Fruit fly (Drosophila melanogaster): ENCODE results near the gene CG34148.

Gene CG34148

DNA sequence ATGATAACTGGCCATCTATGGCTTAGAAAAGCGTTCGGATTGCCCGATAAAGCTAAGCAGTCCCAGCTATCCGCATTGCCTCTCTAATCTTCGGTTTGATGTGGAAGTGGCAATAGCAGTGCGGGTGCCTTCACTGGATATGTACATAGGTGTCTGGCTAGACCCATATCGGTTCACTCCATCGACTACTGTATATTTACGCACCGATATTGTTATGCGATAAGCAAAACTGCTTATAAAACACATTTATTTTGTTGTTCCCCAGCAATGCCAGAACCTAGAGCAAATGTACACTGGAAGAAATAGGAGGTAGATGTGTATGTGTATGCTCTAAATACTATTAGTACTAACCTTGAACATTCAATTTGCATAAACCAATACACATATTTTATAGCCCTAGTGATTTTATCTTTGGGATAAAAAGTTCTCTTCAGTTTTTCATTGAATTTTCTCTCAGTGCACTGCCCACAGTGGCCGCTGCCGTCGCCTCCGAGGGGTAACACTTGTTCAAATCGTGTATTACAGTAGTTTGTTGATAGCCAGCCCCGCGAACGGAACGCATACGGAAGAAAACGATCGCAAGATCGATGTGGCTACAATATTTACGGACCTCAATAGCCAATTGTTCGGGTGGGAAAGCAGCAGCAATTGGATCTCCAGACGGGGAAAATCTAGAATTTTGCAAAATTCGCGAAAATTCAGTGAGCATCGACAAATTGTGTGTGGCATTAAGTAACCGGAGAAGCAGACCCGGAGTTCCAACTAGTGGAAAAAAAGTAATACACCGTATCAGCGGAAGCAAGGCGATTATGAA, 8.1 kb downstream of the CG34148 start, which contains the start of gene CG31431:
CG31431 (plus strand) TSS at position 524 of the 814 bp plus-strand sequence.
- peak; percentile 96 for TF ChIP-seq CG7101 (tag; optimal IDR thresholded peaks at IDR 0.05)
- peak; percentile 96 for TF ChIP-seq CG11617 (GFP tag; optimal IDR thresholded peaks at IDR 0.05)
- TF ChIP-seq toe (GFP tag; optimal IDR thresholded peaks at IDR 0.05): peak; percentile 91
- TF ChIP-seq CG12768 (GFP tag; optimal IDR thresholded peaks at IDR 0.05): peak; percentile 95
- TF ChIP-seq kay (GFP tag; ENCODE audit: borderline replicate concordance): peak; percentile 97
- TF ChIP-seq CG33017 (tag; optimal IDR thresholded peaks at IDR 0.05): peak; percentile 93
- TF ChIP-seq cic (GFP tag; optimal IDR thresholded peaks at IDR 0.05): peak; percentile 90
- TF ChIP-seq bab1 (GFP tag; optimal IDR thresholded peaks at IDR 0.05): peak; percentile 98
- TF ChIP-seq CG14711 (tag; optimal IDR thresholded peaks at IDR 0.05): peak; percentile 90
- no peak for TF ChIP-seq cnc (optimal IDR thresholded peaks at IDR 0.05)
- TF ChIP-seq CG1620 (GFP tag; optimal IDR thresholded peaks at IDR 0.05): peak; percentile 86
- peak; percentile 94 for TF ChIP-seq Clk (GFP tag; optimal IDR thresholded peaks at IDR 0.05)
- peak; percentile 95 for TF ChIP-seq Hr96 (GFP tag; optimal IDR thresholded peaks at IDR 0.05)
- peak; percentile 88 for TF ChIP-seq Crg-1 (GFP tag; optimal IDR thresholded peaks at IDR 0.05)
- peak; percentile 88 for TF ChIP-seq Mnt (GFP tag; optimal IDR thresholded peaks at IDR 0.05)
- peak; percentile 97 for TF ChIP-seq CG7045 (GFP tag; optimal IDR thresholded peaks at IDR 0.05)
- peak; percentile 93 for TF ChIP-seq pad (GFP tag; optimal IDR thresholded peaks at IDR 0.05)
- peak; percentile 90 for TF ChIP-seq tj (GFP tag; optimal IDR thresholded peaks at IDR 0.05)
- peak; percentile 95 for TF ChIP-seq CG5204 (GFP tag; optimal IDR thresholded peaks at IDR 0.05)
- TF ChIP-seq ovo (GFP tag; optimal IDR thresholded peaks at IDR 0.05): peak; percentile 87

DNA sequence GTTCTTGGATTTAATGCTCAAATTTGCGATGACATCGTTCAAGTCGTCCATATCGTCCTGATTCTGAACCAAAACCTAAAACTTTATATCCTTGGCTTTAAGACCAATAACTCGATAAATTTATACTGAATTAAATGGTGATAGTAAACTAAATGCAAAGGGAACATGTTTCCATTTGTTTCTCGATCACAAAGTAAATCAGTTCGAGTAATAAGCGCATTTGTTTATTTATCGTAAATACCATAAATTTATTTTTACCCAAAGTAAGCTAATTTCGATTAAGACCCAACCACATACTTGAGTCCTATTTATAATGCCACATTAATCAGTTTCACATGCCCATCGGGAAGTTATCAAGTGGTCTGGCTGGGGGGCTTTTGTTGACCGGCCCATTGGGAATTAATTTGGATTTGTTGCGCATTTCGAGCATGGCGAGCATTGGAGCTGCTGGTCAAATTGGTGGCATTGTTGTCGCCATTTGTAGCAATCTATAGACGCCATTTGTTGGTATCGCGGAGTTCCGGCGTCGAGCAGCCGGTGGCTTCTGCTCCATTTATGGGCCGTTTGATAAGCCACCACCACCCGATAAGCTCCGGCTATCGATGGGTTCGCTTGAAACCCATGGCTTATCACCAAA, 8.9 kb downstream of the CG34148 start, which contains the start of gene CG31174:
CG31174 (minus strand) TSS at position 51 of the 637 bp plus-strand sequence.
- no peak for TF ChIP-seq CG14711 (tag; optimal IDR thresholded peaks at IDR 0.05)
- no peak for TF ChIP-seq CG5204 (GFP tag; optimal IDR thresholded peaks at IDR 0.05)
- peak; percentile 53 for TF ChIP-seq kay (GFP tag; ENCODE audit: borderline replicate concordance)
- no peak for TF ChIP-seq cnc (optimal IDR thresholded peaks at IDR 0.05)

DNA sequence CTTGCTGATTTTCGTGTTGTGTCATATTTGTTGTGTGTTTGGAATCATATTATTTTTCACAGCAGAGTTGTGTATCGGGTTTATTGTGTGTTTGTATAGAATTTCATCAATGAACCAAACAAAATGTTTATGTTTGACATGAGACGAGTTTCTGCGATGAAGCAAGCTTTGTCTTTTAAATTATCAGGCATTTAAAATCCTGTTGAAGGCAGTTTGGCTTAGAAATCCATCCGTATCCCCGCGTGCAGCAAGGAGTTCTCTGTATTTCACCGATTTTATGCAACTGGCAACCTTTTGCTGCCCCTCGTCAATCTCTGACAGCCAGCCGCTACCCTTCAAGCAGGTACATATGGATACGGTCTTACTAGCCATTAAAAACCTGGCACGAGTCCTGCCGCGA, 10.7 kb downstream of the CG34148 start, which contains the start of the genes CG6569 and Cby:
CG6569 (minus strand) TSS at position 101 of the 400 bp plus-strand sequence.
Cby (plus strand) TSS at position 185 of the 400 bp plus-strand sequence.
- TF ChIP-seq cnc (optimal IDR thresholded peaks at IDR 0.05): no peak
- no peak for TF ChIP-seq tj (GFP tag; optimal IDR thresholded peaks at IDR 0.05)
- no peak for TF ChIP-seq pad (GFP tag; optimal IDR thresholded peaks at IDR 0.05)
- no peak for TF ChIP-seq bab1 (GFP tag; optimal IDR thresholded peaks at IDR 0.05)
- no peak for TF ChIP-seq Crg-1 (GFP tag; optimal IDR thresholded peaks at IDR 0.05)
- no peak for TF ChIP-seq Hr96 (GFP tag; optimal IDR thresholded peaks at IDR 0.05)
- TF ChIP-seq Mnt (GFP tag; optimal IDR thresholded peaks at IDR 0.05): no peak
- no peak for TF ChIP-seq CG5204 (GFP tag; optimal IDR thresholded peaks at IDR 0.05)
- no peak for TF ChIP-seq CG1620 (GFP tag; optimal IDR thresholded peaks at IDR 0.05)
- TF ChIP-seq kay (GFP tag; ENCODE audit: borderline replicate concordance): no peak
- no peak for TF ChIP-seq CG12768 (GFP tag; optimal IDR thresholded peaks at IDR 0.05)
- TF ChIP-seq ovo (GFP tag; optimal IDR thresholded peaks at IDR 0.05): no peak
- TF ChIP-seq CG7101 (tag; optimal IDR thresholded peaks at IDR 0.05): no peak
- no peak for TF ChIP-seq CG11617 (GFP tag; optimal IDR thresholded peaks at IDR 0.05)

DNA sequence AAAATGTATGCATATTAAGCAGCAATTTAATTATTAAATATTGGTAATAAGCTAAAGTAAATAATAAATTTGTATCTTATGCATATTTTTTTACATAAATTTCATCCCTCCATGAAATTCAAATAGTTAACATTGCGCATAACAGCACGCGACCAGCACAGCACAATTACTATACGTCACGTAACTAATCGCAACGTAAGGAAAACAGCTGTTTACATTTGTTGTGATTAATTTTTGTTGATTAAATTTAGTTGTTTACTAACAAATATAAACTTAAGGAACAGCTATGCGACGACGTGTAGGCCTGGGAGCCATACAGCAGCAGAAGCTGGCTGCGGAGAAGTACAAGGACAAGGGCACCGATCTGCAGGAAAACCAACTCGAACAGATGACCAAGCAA, 13.5 kb downstream of the CG34148 start, which contains the start of gene lsn:
lsn (plus strand) TSS at position 177 of the 400 bp plus-strand sequence.
- no peak for TF ChIP-seq pad (GFP tag; optimal IDR thresholded peaks at IDR 0.05)
- no peak for TF ChIP-seq cnc (optimal IDR thresholded peaks at IDR 0.05)
- no peak for TF ChIP-seq Mnt (GFP tag; optimal IDR thresholded peaks at IDR 0.05)
- TF ChIP-seq CG1620 (GFP tag; optimal IDR thresholded peaks at IDR 0.05): no peak
- no peak for TF ChIP-seq cic (GFP tag; optimal IDR thresholded peaks at IDR 0.05)
- no peak for TF ChIP-seq CG11617 (GFP tag; optimal IDR thresholded peaks at IDR 0.05)
- no peak for TF ChIP-seq CG33017 (tag; optimal IDR thresholded peaks at IDR 0.05)
- TF ChIP-seq Hr96 (GFP tag; optimal IDR thresholded peaks at IDR 0.05): no peak
- TF ChIP-seq kay (GFP tag; ENCODE audit: borderline replicate concordance): peak; percentile 12
- TF ChIP-seq toe (GFP tag; optimal IDR thresholded peaks at IDR 0.05): no peak
- peak; percentile 15 for TF ChIP-seq bab1 (GFP tag; optimal IDR thresholded peaks at IDR 0.05)
- TF ChIP-seq tj (GFP tag; optimal IDR thresholded peaks at IDR 0.05): no peak
- TF ChIP-seq ovo (GFP tag; optimal IDR thresholded peaks at IDR 0.05): peak; percentile 42
- TF ChIP-seq CG12768 (GFP tag; optimal IDR thresholded peaks at IDR 0.05): no peak

DNA sequence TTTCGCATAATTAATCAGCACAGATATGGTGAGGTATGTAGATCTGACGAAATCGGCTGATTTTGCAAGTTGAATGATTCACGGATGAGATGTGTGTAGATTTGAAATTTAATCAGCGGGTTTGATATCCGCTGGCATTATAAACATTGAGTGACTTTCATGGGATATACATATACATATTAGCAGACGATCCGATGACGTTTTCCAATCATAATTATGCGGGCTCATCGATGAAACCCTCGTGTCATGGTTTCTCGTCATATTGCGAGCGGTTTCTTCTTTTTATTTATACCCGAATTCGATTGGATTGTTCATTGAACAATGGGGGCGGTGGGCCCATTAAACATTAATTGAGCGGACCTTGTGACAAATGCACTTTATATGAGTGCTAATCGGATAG, 14.0 kb downstream of the CG34148 start:
- TF ChIP-seq kay (GFP tag; ENCODE audit: borderline replicate concordance) (peak; percentile 7), CG5204 (GFP tag; optimal IDR thresholded peaks at IDR 0.05) (no peak), CG11617 (GFP tag; optimal IDR thresholded peaks at IDR 0.05) (no peak)

DNA sequence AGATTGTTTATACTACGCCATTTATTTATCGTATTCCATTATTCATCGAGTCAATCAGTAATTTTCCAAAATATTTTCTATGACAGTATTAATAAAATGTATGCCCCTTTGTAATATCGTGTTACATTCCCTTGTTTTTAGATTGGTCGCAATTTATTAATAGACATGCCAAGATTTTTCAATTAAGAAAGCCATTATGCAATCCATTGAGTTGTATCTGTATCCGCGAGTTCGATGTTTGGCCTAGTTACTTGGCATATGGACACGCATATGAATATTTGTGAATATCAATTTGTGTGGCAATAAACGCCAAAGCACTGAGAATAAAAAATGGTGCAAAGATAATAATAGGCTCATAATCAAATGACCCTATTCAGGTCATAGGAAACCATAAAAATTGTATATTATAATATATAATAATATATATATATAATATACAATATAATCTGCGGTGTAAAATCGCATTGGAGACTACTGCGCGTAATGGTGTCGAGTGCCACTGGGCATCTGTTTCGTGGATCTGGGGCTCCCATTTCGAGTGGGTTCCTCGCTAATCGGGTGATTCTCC, 14.6 kb downstream of the CG34148 start:
- no peak for TF ChIP-seq cic (GFP tag; optimal IDR thresholded peaks at IDR 0.05)
